Fruit fly (Drosophila melanogaster) whole organism, embryonic: ENCODE results near the gene sphe.

Experiments
- Blimp-1 ChIP-seq: fragments of 200-800 bp; sonication (Bioruptor generic); optimal IDR thresholded peaks from 3 replicates; lab custom pipeline; 2018; ENCODE audit warnings: missing biosample characterization, missing genetic modification characterization, mild to moderate bottlenecking, moderate library complexity, missing genetic modification reagents
- CG10267 ChIP-seq: fragments of 200-800 bp; sonication (Bioruptor generic); optimal IDR thresholded peaks from 2 replicates; lab custom pipeline; 2018; ENCODE audit warnings: missing biosample characterization, mild to moderate bottlenecking, missing genetic modification characterization, moderate library complexity
- CG10274 ChIP-seq: fragments of 200-800 bp; sonication (Bioruptor generic); optimal IDR thresholded peaks from 3 replicates; lab custom pipeline; 2017; ENCODE audit warnings: missing biosample characterization, mild to moderate bottlenecking, missing genetic modification characterization
- CG10462 ChIP-seq: fragments of 200-800 bp; sonication (Bioruptor generic); optimal IDR thresholded peaks from 2 replicates; lab custom pipeline; 2016; ENCODE audit warnings: missing biosample characterization, missing genetic modification characterization
- CG11504 ChIP-seq: fragments of 200-800 bp; sonication (Bioruptor generic); optimal IDR thresholded peaks from 3 replicates; lab custom pipeline; 2019; ENCODE audit warnings: missing biosample characterization, mild to moderate bottlenecking, missing genetic modification characterization, moderate library complexity
- CG12769 ChIP-seq: fragments of 200-800 bp; sonication (Bioruptor generic); optimal IDR thresholded peaks from 2 replicates; lab custom pipeline; 2019; ENCODE audit warnings: missing biosample characterization, mild to moderate bottlenecking, missing genetic modification characterization, moderate library complexity
- CG15479 ChIP-seq: fragments of 200-800 bp; sonication (Bioruptor generic); optimal IDR thresholded peaks from 3 replicates; lab custom pipeline; 2019; ENCODE audit warnings: missing biosample characterization, mild to moderate bottlenecking, missing genetic modification characterization, moderate library complexity
- CG15514 ChIP-seq: fragments of 200-800 bp; sonication (Bioruptor generic); optimal IDR thresholded peaks from 3 replicates; lab custom pipeline; 2017; ENCODE audit warnings: missing biosample characterization, missing genetic modification characterization, mild to moderate bottlenecking, moderate library complexity, missing genetic modification reagents
- CG1603 ChIP-seq: fragments of 200-800 bp; sonication (Bioruptor generic); optimal IDR thresholded peaks from 2 replicates; lab custom pipeline; 2019; ENCODE audit warnings: missing biosample characterization, mild to moderate bottlenecking, missing genetic modification characterization, moderate library complexity
- CG16863 ChIP-seq: fragments of 200-800 bp; sonication (Bioruptor generic); optimal IDR thresholded peaks from 3 replicates; lab custom pipeline; 2016; ENCODE audit warnings: missing biosample characterization, missing genetic modification characterization
- CG17359 ChIP-seq: fragments of 200-800 bp; sonication (Bioruptor generic); optimal IDR thresholded peaks from 3 replicates; lab custom pipeline; 2018; ENCODE audit warnings: missing biosample characterization, mild to moderate bottlenecking, missing genetic modification characterization, moderate library complexity
- CG30403 ChIP-seq: fragments of 200-800 bp; sonication (Bioruptor generic); optimal IDR thresholded peaks from 3 replicates; lab custom pipeline; 2016; ENCODE audit warnings: missing biosample characterization, missing genetic modification characterization
- CG3065 ChIP-seq: fragments of 200-800 bp; sonication (Bioruptor generic); optimal IDR thresholded peaks from 2 replicates; lab custom pipeline; 2016; ENCODE audit warnings: missing biosample characterization, missing genetic modification characterization
- CG31365 ChIP-seq: fragments of 200-800 bp; sonication (Bioruptor generic); optimal IDR thresholded peaks from 2 replicates; lab custom pipeline; 2018; ENCODE audit warnings: missing biosample characterization, mild to moderate bottlenecking, missing genetic modification characterization
- CG43689 ChIP-seq: fragments of 200-800 bp; sonication (Bioruptor generic); IDR thresholded peaks from 2 replicates; pipeline ENCODE4 v1.3.6; 2022; ENCODE audit warnings: missing biosample characterization, missing genetic modification characterization
- CG6791 ChIP-seq: fragments of 200-800 bp; sonication (Bioruptor generic); IDR thresholded peaks from 3 replicates; pipeline ENCODE4 v1.3.6; 2022; ENCODE audit warnings: missing biosample characterization, missing genetic modification characterization; ENCODE audit not compliant: partially characterized antibody
- CG9797 ChIP-seq: fragments of 200-800 bp; sonication (Bioruptor generic); optimal IDR thresholded peaks from 3 replicates; lab custom pipeline; 2018; ENCODE audit warnings: missing biosample characterization, mild to moderate bottlenecking, missing genetic modification characterization
- Dek ChIP-seq: fragments of 200-800 bp; sonication (Bioruptor generic); optimal IDR thresholded peaks from 3 replicates; lab custom pipeline; 2019; ENCODE audit warnings: missing biosample characterization, mild to moderate bottlenecking, missing genetic modification characterization, moderate library complexity
- Dref ChIP-seq: fragments of 200-800 bp; sonication (Bioruptor generic); IDR thresholded peaks from 2 replicates; pipeline ENCODE4 v1.3.6; 2022; ENCODE audit warnings: missing biosample characterization, missing genetic modification characterization
- Ets97D ChIP-seq: fragments of 200-800 bp; sonication (Bioruptor generic); optimal IDR thresholded peaks from 3 replicates; lab custom pipeline; 2016; ENCODE audit warnings: missing biosample characterization, missing genetic modification characterization
- Gsc ChIP-seq: fragments of 200-800 bp; sonication (Bioruptor generic); IDR thresholded peaks from 2 replicates; pipeline ENCODE4 v1.3.6; 2022; ENCODE audit warnings: missing biosample characterization, missing genetic modification characterization
- HmgD ChIP-seq: fragments of 200-800 bp; sonication (Bioruptor generic); optimal IDR thresholded peaks from 3 replicates; lab custom pipeline; 2016; ENCODE audit warnings: missing biosample characterization, missing genetic modification characterization
- Hr51 ChIP-seq, 2 experiments: fragments of 200-800 bp; sonication (Bioruptor generic); optimal IDR thresholded peaks; 2 replicates in 1 of 2; 3 replicates in 1 of 2; lab custom pipeline; 2016 to 2018; ENCODE audit warnings: missing biosample characterization in 2 of 2, missing genetic modification characterization in 2 of 2, mild to moderate bottlenecking in 1 of 2, moderate library complexity in 1 of 2
- Lhr ChIP-seq: fragments of 200-800 bp; sonication (Bioruptor generic); optimal IDR thresholded peaks from 3 replicates; lab custom pipeline; 2017; ENCODE audit warnings: mild to moderate bottlenecking, missing biosample characterization, missing genetic modification reagents, missing genetic modification characterization
- NFAT ChIP-seq: fragments of 200-800 bp; sonication (Bioruptor generic); IDR thresholded peaks from 2 replicates; pipeline ENCODE4 v1.3.6; 2022; ENCODE audit warnings: missing biosample characterization, missing genetic modification characterization
- Rfx ChIP-seq: fragments of 200-800 bp; sonication (Bioruptor generic); IDR thresholded peaks from 2 replicates; pipeline ENCODE4 v1.3.6; 2022; ENCODE audit warnings: missing biosample characterization, missing genetic modification characterization
- Sry-β ChIP-seq: fragments of 200-800 bp; sonication (Bioruptor generic); optimal IDR thresholded peaks from 2 replicates; lab custom pipeline; 2018; ENCODE audit warnings: missing biosample characterization, mild to moderate bottlenecking, missing genetic modification characterization, moderate library complexity
- Trl ChIP-seq, 3 experiments: fragments of >200 bp in 2 of 3; fragments of 200-800 bp in 1 of 3; sonication (Bioruptor generic) in 1 of 3; optimal IDR thresholded peaks; 2 replicates in 1 of 3; 3 replicates in 2 of 3; lab custom pipeline; 2016 to 2017; ENCODE audit warnings: missing biosample characterization in 1 of 3, missing genetic modification characterization in 1 of 3
- Xbp1 ChIP-seq: fragments of 200-800 bp; sonication (Bioruptor generic); optimal IDR thresholded peaks from 3 replicates; lab custom pipeline; 2016; ENCODE audit warnings: missing biosample characterization, mild to moderate bottlenecking, missing genetic modification characterization
- ab ChIP-seq: fragments of 200-800 bp; sonication (Bioruptor generic); optimal IDR thresholded peaks from 2 replicates; lab custom pipeline; 2016; ENCODE audit warnings: missing biosample characterization, missing genetic modification characterization
- bowl ChIP-seq: fragments of 200-800 bp; sonication (Bioruptor generic); IDR thresholded peaks from 2 replicates; pipeline ENCODE4 v1.3.6; 2022; ENCODE audit warnings: missing biosample characterization, missing genetic modification characterization
- chn ChIP-seq: fragments of 200-800 bp; sonication (Bioruptor generic); optimal IDR thresholded peaks from 2 replicates; lab custom pipeline; 2016; ENCODE audit warnings: missing biosample characterization, missing genetic modification characterization
- ci ChIP-seq: fragments of 200-800 bp; sonication (Bioruptor generic); IDR thresholded peaks from 3 replicates; pipeline ENCODE4 v1.3.6; 2022; ENCODE audit warnings: missing biosample characterization, missing genetic modification characterization
- crp ChIP-seq, 2 experiments: fragments of 200-800 bp; sonication (Bioruptor generic); optimal IDR thresholded peaks; 2 replicates in 1 of 2; 3 replicates in 1 of 2; lab custom pipeline; 2017; ENCODE audit warnings: missing biosample characterization in 2 of 2, missing genetic modification characterization in 2 of 2, mild to moderate bottlenecking in 1 of 2, moderate library complexity in 1 of 2
- da ChIP-seq: fragments of 200-800 bp; sonication (Bioruptor generic); optimal IDR thresholded peaks from 2 replicates; lab custom pipeline; 2016; ENCODE audit warnings: missing biosample characterization, missing genetic modification characterization
- dpn ChIP-seq, 2 experiments: fragments of 200-800 bp; sonication (Bioruptor generic); optimal IDR thresholded peaks; 3 replicates each; lab custom pipeline; 2016; ENCODE audit warnings: missing biosample characterization in 2 of 2, missing genetic modification characterization in 2 of 2
- gt ChIP-seq: fragments of 200-800 bp; sonication (Bioruptor generic); IDR thresholded peaks from 2 replicates; pipeline ENCODE4 v1.3.6; 2022; ENCODE audit warnings: missing biosample characterization, missing genetic modification characterization
- hb ChIP-seq: fragments of 200-800 bp; sonication (Bioruptor generic); IDR thresholded peaks from 3 replicates; pipeline ENCODE4 v1.3.6; 2022; ENCODE audit warnings: missing biosample characterization, missing genetic modification characterization; ENCODE audit not compliant: partially characterized antibody
- hbn ChIP-seq: fragments of 200-800 bp; sonication (Bioruptor generic); IDR thresholded peaks from 2 replicates; pipeline ENCODE4 v1.3.6; 2022; ENCODE audit warnings: missing biosample characterization, missing genetic modification characterization; ENCODE audit not compliant: partially characterized antibody
- insv ChIP-seq, 2 experiments: fragments of 200-800 bp; sonication (Bioruptor generic); optimal IDR thresholded peaks; 3 replicates each; lab custom pipeline; 2016 to 2018; ENCODE audit warnings: missing biosample characterization in 2 of 2, missing genetic modification characterization in 2 of 2
- jumu ChIP-seq: fragments of 200-800 bp; sonication (Bioruptor generic); optimal IDR thresholded peaks from 3 replicates; lab custom pipeline; 2016; ENCODE audit warnings: missing biosample characterization, missing genetic modification characterization
- nmo ChIP-seq: fragments of 200-800 bp; sonication (Bioruptor generic); optimal IDR thresholded peaks from 2 replicates; lab custom pipeline; 2018; ENCODE audit warnings: missing biosample characterization, mild to moderate bottlenecking, missing genetic modification characterization, moderate library complexity
- odd ChIP-seq: fragments of 200-800 bp; sonication (Bioruptor generic); optimal IDR thresholded peaks from 2 replicates; lab custom pipeline; 2017; ENCODE audit warnings: missing biosample characterization, mild to moderate bottlenecking, missing genetic modification characterization
- org-1 ChIP-seq: fragments of 200-800 bp; sonication (Bioruptor generic); optimal IDR thresholded peaks from 2 replicates; lab custom pipeline; 2017; ENCODE audit warnings: missing biosample characterization, missing genetic modification characterization
- p53 ChIP-seq: fragments of 200-800 bp; sonication (Bioruptor generic); optimal IDR thresholded peaks from 2 replicates; lab custom pipeline; 2016; ENCODE audit warnings: missing biosample characterization, missing genetic modification characterization
- prd ChIP-seq, 3 experiments: fragments of >200 bp in 2 of 3; fragments of 200-800 bp in 1 of 3; sonication (Bioruptor generic) in 1 of 3; optimal IDR thresholded peaks in 2 of 3; IDR thresholded peaks in 1 of 3; 2 replicates in 2 of 3; 3 replicates in 1 of 3; pipeline versions ENCODE4 v1.3.6 to Lab custom; 2017 to 2022; ENCODE audit warnings: missing biosample characterization in 1 of 3, missing genetic modification characterization in 1 of 3
- sr ChIP-seq: fragments of 200-800 bp; sonication (Bioruptor generic); IDR thresholded peaks from 3 replicates; pipeline ENCODE4 v1.3.6; 2022; ENCODE audit warnings: missing biosample characterization, missing genetic modification characterization
- tin ChIP-seq: fragments of 200-800 bp; sonication (Bioruptor generic); optimal IDR thresholded peaks from 3 replicates; lab custom pipeline; 2016; ENCODE audit warnings: missing biosample characterization, missing genetic modification characterization
- vfl ChIP-seq: fragments of 200-800 bp; sonication (Bioruptor generic); optimal IDR thresholded peaks from 2 replicates; lab custom pipeline; 2016; ENCODE audit warnings: missing biosample characterization, missing genetic modification characterization

Gene sphe

dm6 chrX:16683765-16684164, 18.0 kb downstream of the sphe start, which contains the start of gene Axs (continued):
- peak; percentile 69 for TF ChIP-seq hb (GFP tag; lab: Robert Waterston, UW)
- TF ChIP-seq ab, result no peak
- TF ChIP-seq CG6791 (GFP tag; lab: Robert Waterston, UW), result peak; percentile 75
- peak; percentile 62 for TF ChIP-seq CG11504
- peak; percentile 46 for TF ChIP-seq vfl (GFP tag; lab: Kevin White, UChicago)
- no peak for TF ChIP-seq sr
- TF ChIP-seq da (GFP tag; lab: Kevin White, UChicago), result no peak
- no peak for TF ChIP-seq CG16863 (GFP tag; lab: Kevin White, UChicago)
- TF ChIP-seq Rfx (GFP tag; lab: Robert Waterston, UW), result peak; percentile 54
- TF ChIP-seq jumu (GFP tag; lab: Kevin White, UChicago), result peak; percentile 16
- TF ChIP-seq tin (GFP tag; lab: Kevin White, UChicago), result no peak
- TF ChIP-seq CG1603, result peak; percentile 66
- no peak for TF ChIP-seq prd (optimal IDR thresholded peaks at IDR 0.05; lab: Kevin White, UChicago)
- no peak for TF ChIP-seq prd (GFP tag; IDR thresholded peaks at IDR 0.05; lab: Robert Waterston, UW)
- peak; percentile 81 for TF ChIP-seq Ets97D (GFP tag; lab: Kevin White, UChicago)
- TF ChIP-seq odd (GFP tag; lab: Kevin White, UChicago), result no peak
- no peak for TF ChIP-seq CG9797
- TF ChIP-seq CG10462 (GFP tag; lab: Kevin White, UChicago), result no peak
- peak; percentile 41 for TF ChIP-seq CG10267 (tag; lab: Kevin White, UChicago)
- no peak for TF ChIP-seq bowl (GFP tag; lab: Robert Waterston, UW)
- TF ChIP-seq insv (GFP tag; optimal IDR thresholded peaks at IDR 0.05; lab: Kevin White, UChicago), result peak in 1 of 2 experiments; percentile 20
- peak; percentile 16 for TF ChIP-seq CG12769 (tag; lab: Kevin White, UChicago)
- peak; percentile 24 for TF ChIP-seq HmgD (GFP tag; lab: Kevin White, UChicago)
- TF ChIP-seq CG3065 (GFP tag; lab: Kevin White, UChicago), result no peak
- TF ChIP-seq CG10274 (GFP tag; lab: Kevin White, UChicago), result no peak
- TF ChIP-seq Dek, result peak; percentile 28
- TF ChIP-seq CG43689 (GFP tag; lab: Robert Waterston, UW), result no peak
- peak; percentile 40; the same call in 1 of the 2 replicates for TF ChIP-seq NFAT (GFP tag; lab: Robert Waterston, UW)
- TF ChIP-seq gt, result no peak
- TF ChIP-seq Trl (optimal IDR thresholded peaks at IDR 0.05; lab: Kevin White, UChicago), result no peak
- no peak for TF ChIP-seq Trl (GFP tag; optimal IDR thresholded peaks at IDR 0.05; lab: Kevin White, UChicago)
- TF ChIP-seq hbn, result peak; percentile 50
- peak; percentile 45 for TF ChIP-seq p53 (GFP tag; lab: Kevin White, UChicago)
- peak; percentile 63 for TF ChIP-seq nmo
- peak in 1 of 2 experiments; percentile 32 for TF ChIP-seq crp (GFP tag; optimal IDR thresholded peaks at IDR 0.05; lab: Kevin White, UChicago)
- peak; percentile 97 for TF ChIP-seq CG31365
- TF ChIP-seq chn, result peak; percentile 24
- peak; percentile 77 for TF ChIP-seq Lhr
- no peak for TF ChIP-seq CG17359 (tag; lab: Kevin White, UChicago)
- peak; percentile 87 for TF ChIP-seq Sry-β (GFP tag; lab: Kevin White, UChicago)
- TF ChIP-seq org-1 (GFP tag; lab: Kevin White, UChicago), result no peak
- TF ChIP-seq Blimp-1, result no peak
- peak; percentile 94 for TF ChIP-seq CG15479 (GFP tag; lab: Kevin White, UChicago)
- peak; percentile 26 to 39 for TF ChIP-seq dpn (GFP tag; optimal IDR thresholded peaks at IDR 0.05; lab: Kevin White, UChicago)
- peak; percentile 44 for TF ChIP-seq CG15514
- peak; percentile 88 for TF ChIP-seq Dref (GFP tag; lab: Robert Waterston, UW)
- TF ChIP-seq CG30403 (GFP tag; lab: Kevin White, UChicago), result peak; percentile 25
- TF ChIP-seq Xbp1 (GFP tag; lab: Kevin White, UChicago), result peak; percentile 57
- TF ChIP-seq Gsc, result no peak
- TF ChIP-seq Hr51 (GFP tag; optimal IDR thresholded peaks at IDR 0.05; lab: Kevin White, UChicago), result peak in 1 of 2 experiments; percentile 3
- TF ChIP-seq ci, result peak; percentile 21; the same call in 1 of the 3 replicates
